Fruit fly (Drosophila melanogaster) whole organism, prepupa: ENCODE measurements around the gene CG42507.

Experiments used
- CG10631 ChIP-seq: fragments of 200-800 bp; sonication (Bioruptor generic); optimal IDR thresholded peaks from 2 replicates; lab custom pipeline; 2016; ENCODE audit warnings: missing biosample characterization, missing genetic modification characterization
- CG10669 ChIP-seq: fragments of 200-800 bp; sonication (Bioruptor generic); optimal IDR thresholded peaks from 3 replicates; lab custom pipeline; 2018; ENCODE audit warnings: missing biosample characterization, mild to moderate bottlenecking, missing genetic modification characterization, moderate library complexity
- CG11294 ChIP-seq: fragments of 200-800 bp; sonication (Bioruptor generic); IDR thresholded peaks from 2 replicates; pipeline ENCODE4 v1.3.6; 2022; ENCODE audit warnings: missing biosample characterization, missing genetic modification characterization
- CG11762 ChIP-seq: fragments of 200-800 bp; sonication (Bioruptor generic); optimal IDR thresholded peaks from 3 replicates; lab custom pipeline; 2016; ENCODE audit warnings: missing biosample characterization, missing genetic modification characterization; ENCODE audit not compliant: insufficient read depth
- CG11902 ChIP-seq: fragments of 200-800 bp; sonication (Bioruptor generic); optimal IDR thresholded peaks from 3 replicates; lab custom pipeline; 2016; ENCODE audit warnings: missing biosample characterization, missing genetic modification characterization
- CG15336 ChIP-seq: fragments of 200-800 bp; sonication (Bioruptor generic); IDR thresholded peaks from 2 replicates; pipeline ENCODE4 v1.3.6; 2022; ENCODE audit warnings: missing biosample characterization, missing genetic modification characterization
- CG1621 ChIP-seq: fragments of 200-800 bp; sonication (Bioruptor generic); optimal IDR thresholded peaks from 3 replicates; lab custom pipeline; 2018; ENCODE audit warnings: missing biosample characterization, mild to moderate bottlenecking, missing genetic modification characterization
- CG16779 ChIP-seq: fragments of 200-800 bp; sonication (Bioruptor generic); optimal IDR thresholded peaks from 3 replicates; lab custom pipeline; 2017; ENCODE audit warnings: missing biosample characterization, mild to moderate bottlenecking, missing genetic modification characterization
- CG3032 ChIP-seq: fragments of 200-800 bp; optimal IDR thresholded peaks from 2 replicates; lab custom pipeline; 2019; ENCODE audit warnings: missing biosample characterization, mild to moderate bottlenecking, missing genetic modification characterization, moderate library complexity
- CG31627 ChIP-seq: fragments of 200-800 bp; sonication (Bioruptor generic); optimal IDR thresholded peaks from 3 replicates; lab custom pipeline; 2016; ENCODE audit warnings: missing biosample characterization, missing genetic modification characterization
- CG32006 ChIP-seq: fragments of 200-800 bp; sonication (Bioruptor generic); optimal IDR thresholded peaks from 3 replicates; lab custom pipeline; 2017; ENCODE audit warnings: missing biosample characterization, mild to moderate bottlenecking, missing genetic modification characterization
- CG34406 ChIP-seq: fragments of 200-800 bp; sonication (Bioruptor generic); optimal IDR thresholded peaks from 3 replicates; lab custom pipeline; 2016; ENCODE audit warnings: missing biosample characterization, missing genetic modification characterization
- CG3919 ChIP-seq: fragments of 200-800 bp; sonication (Bioruptor generic); optimal IDR thresholded peaks from 3 replicates; lab custom pipeline; 2016; ENCODE audit warnings: missing biosample characterization, missing genetic modification characterization
- CG4318 ChIP-seq: fragments of 200-800 bp; sonication (Bioruptor generic); optimal IDR thresholded peaks from 3 replicates; lab custom pipeline; 2017; ENCODE audit warnings: missing biosample characterization, mild to moderate bottlenecking, missing genetic modification characterization
- CG6276 ChIP-seq: fragments of 200-800 bp; sonication (Bioruptor generic); optimal IDR thresholded peaks from 2 replicates; lab custom pipeline; 2017; ENCODE audit warnings: missing biosample characterization, mild to moderate bottlenecking, missing genetic modification characterization
- CG6808 ChIP-seq: fragments of 200-800 bp; sonication (Bioruptor generic); optimal IDR thresholded peaks from 3 replicates; lab custom pipeline; 2017; ENCODE audit warnings: missing biosample characterization, missing genetic modification characterization, mild to moderate bottlenecking, moderate library complexity, missing genetic modification reagents
- CG6854 ChIP-seq: fragments of 200-800 bp; sonication (Bioruptor generic); optimal IDR thresholded peaks from 2 replicates; lab custom pipeline; 2017; ENCODE audit warnings: missing biosample characterization, mild to moderate bottlenecking, missing genetic modification characterization
- CG7368 ChIP-seq: fragments of 200-800 bp; sonication (Bioruptor generic); optimal IDR thresholded peaks from 3 replicates; lab custom pipeline; 2016; ENCODE audit warnings: missing biosample characterization, missing genetic modification characterization
- CG8119 ChIP-seq: fragments of 200-800 bp; sonication (Bioruptor generic); IDR thresholded peaks from 3 replicates; pipeline ENCODE4 v1.3.6; 2022; ENCODE audit warnings: missing biosample characterization, missing genetic modification characterization
- CG8319 ChIP-seq: fragments of 200-800 bp; sonication (Bioruptor generic); optimal IDR thresholded peaks from 3 replicates; lab custom pipeline; 2016; ENCODE audit warnings: missing biosample characterization, missing genetic modification characterization
- CG8632 ChIP-seq: fragments of 200-800 bp; sonication (Bioruptor generic); optimal IDR thresholded peaks from 3 replicates; lab custom pipeline; 2016; ENCODE audit warnings: missing biosample characterization, missing genetic modification characterization
- Eip75B ChIP-seq: fragments of 200-800 bp; sonication (Bioruptor generic); optimal IDR thresholded peaks from 3 replicates; lab custom pipeline; 2016; ENCODE audit warnings: missing biosample characterization, missing genetic modification characterization
- Eip78C ChIP-seq: fragments of 200-800 bp; sonication (Bioruptor generic); peaks from one replicate; lab custom pipeline; 2016; ENCODE audit warnings: missing biosample characterization, missing genetic modification characterization
- Eip93F ChIP-seq: fragments of 200-800 bp; sonication (Bioruptor generic); optimal IDR thresholded peaks from 2 replicates; lab custom pipeline; 2016; ENCODE audit warnings: missing biosample characterization, mild to moderate bottlenecking, missing genetic modification characterization
- Hr39 ChIP-seq: fragments of 200-800 bp; sonication (Bioruptor generic); optimal IDR thresholded peaks from 2 replicates; lab custom pipeline; 2016; ENCODE audit warnings: missing biosample characterization, missing genetic modification characterization
- Hr4 ChIP-seq: fragments of 200-800 bp; sonication (Bioruptor generic); optimal IDR thresholded peaks from 3 replicates; lab custom pipeline; 2016; ENCODE audit warnings: missing biosample characterization, missing genetic modification characterization
- Lpt ChIP-seq: fragments of 200-800 bp; sonication (Bioruptor generic); optimal IDR thresholded peaks from 3 replicates; lab custom pipeline; 2016; ENCODE audit warnings: missing biosample characterization, missing genetic modification characterization
- Met ChIP-seq: fragments of 200-800 bp; sonication (Bioruptor generic); optimal IDR thresholded peaks from 3 replicates; lab custom pipeline; 2016; ENCODE audit warnings: missing biosample characterization, missing genetic modification characterization
- Sox102F ChIP-seq: fragments of 200-800 bp; sonication (Bioruptor generic); optimal IDR thresholded peaks from 2 replicates; lab custom pipeline; 2016; ENCODE audit warnings: missing biosample characterization, mild to moderate bottlenecking, missing genetic modification characterization
- achi ChIP-seq: fragments of 200-800 bp; sonication (Bioruptor generic); optimal IDR thresholded peaks from 3 replicates; lab custom pipeline; 2016; ENCODE audit warnings: missing biosample characterization, missing genetic modification characterization
- cyc ChIP-seq: fragments of 200-800 bp; sonication (Bioruptor generic); optimal IDR thresholded peaks from 3 replicates; lab custom pipeline; 2016; ENCODE audit warnings: missing biosample characterization, missing genetic modification characterization
- dsx ChIP-seq: fragments of 200-800 bp; optimal IDR thresholded peaks from 3 replicates; lab custom pipeline; 2019; ENCODE audit warnings: missing biosample characterization, mild to moderate bottlenecking, missing genetic modification characterization, moderate library complexity; ENCODE audit not compliant: poor library complexity, severe bottlenecking
- eg ChIP-seq: fragments of 200-800 bp; sonication (Bioruptor generic); IDR thresholded peaks from 3 replicates; pipeline ENCODE4 v1.3.6; 2022; ENCODE audit warnings: missing biosample characterization, missing genetic modification characterization
- esn ChIP-seq: fragments of 200-800 bp; sonication (Bioruptor generic); optimal IDR thresholded peaks from 2 replicates; lab custom pipeline; 2016; ENCODE audit warnings: missing biosample characterization, mild to moderate bottlenecking, missing genetic modification characterization, moderate library complexity
- fd59A ChIP-seq: fragments of 200-800 bp; sonication (Bioruptor generic); optimal IDR thresholded peaks from 2 replicates; lab custom pipeline; 2017; ENCODE audit warnings: missing biosample characterization, mild to moderate bottlenecking, missing genetic modification characterization, missing genetic modification reagents
- fd85E ChIP-seq: fragments of 200-800 bp; sonication (Bioruptor generic); optimal IDR thresholded peaks from 3 replicates; lab custom pipeline; 2016; ENCODE audit warnings: missing biosample characterization, missing genetic modification characterization
- fkh ChIP-seq: fragments of 200-800 bp; sonication (Bioruptor generic); optimal IDR thresholded peaks from 3 replicates; lab custom pipeline; 2017; ENCODE audit warnings: missing biosample characterization, mild to moderate bottlenecking, missing genetic modification characterization, moderate library complexity
- lz ChIP-seq: fragments of 200-800 bp; sonication (Bioruptor generic); optimal IDR thresholded peaks from 3 replicates; lab custom pipeline; 2016; ENCODE audit warnings: missing biosample characterization, missing genetic modification characterization
- spab ChIP-seq: fragments of 200-800 bp; sonication (Bioruptor generic); optimal IDR thresholded peaks from 2 replicates; lab custom pipeline; 2017; ENCODE audit warnings: missing biosample characterization, mild to moderate bottlenecking, missing genetic modification characterization, missing genetic modification reagents
- ss ChIP-seq, 2 experiments: fragments of 200-800 bp; sonication (Bioruptor generic); optimal IDR thresholded peaks; 2 replicates in 1 of 2; 3 replicates in 1 of 2; lab custom pipeline; 2017 to 2018; ENCODE audit warnings: mild to moderate bottlenecking in 2 of 2, missing biosample characterization in 2 of 2, missing genetic modification characterization in 2 of 2, moderate library complexity in 1 of 2
- svp ChIP-seq: fragments of 200-800 bp; sonication (Bioruptor generic); peaks from one replicate; lab custom pipeline; 2016; ENCODE audit warnings: missing biosample characterization, missing genetic modification characterization
- vri ChIP-seq: fragments of 200-800 bp; sonication (Bioruptor generic); optimal IDR thresholded peaks from 3 replicates; lab custom pipeline; 2016; ENCODE audit warnings: missing biosample characterization, mild to moderate bottlenecking, missing genetic modification characterization

CG42507 gene

DNA sequence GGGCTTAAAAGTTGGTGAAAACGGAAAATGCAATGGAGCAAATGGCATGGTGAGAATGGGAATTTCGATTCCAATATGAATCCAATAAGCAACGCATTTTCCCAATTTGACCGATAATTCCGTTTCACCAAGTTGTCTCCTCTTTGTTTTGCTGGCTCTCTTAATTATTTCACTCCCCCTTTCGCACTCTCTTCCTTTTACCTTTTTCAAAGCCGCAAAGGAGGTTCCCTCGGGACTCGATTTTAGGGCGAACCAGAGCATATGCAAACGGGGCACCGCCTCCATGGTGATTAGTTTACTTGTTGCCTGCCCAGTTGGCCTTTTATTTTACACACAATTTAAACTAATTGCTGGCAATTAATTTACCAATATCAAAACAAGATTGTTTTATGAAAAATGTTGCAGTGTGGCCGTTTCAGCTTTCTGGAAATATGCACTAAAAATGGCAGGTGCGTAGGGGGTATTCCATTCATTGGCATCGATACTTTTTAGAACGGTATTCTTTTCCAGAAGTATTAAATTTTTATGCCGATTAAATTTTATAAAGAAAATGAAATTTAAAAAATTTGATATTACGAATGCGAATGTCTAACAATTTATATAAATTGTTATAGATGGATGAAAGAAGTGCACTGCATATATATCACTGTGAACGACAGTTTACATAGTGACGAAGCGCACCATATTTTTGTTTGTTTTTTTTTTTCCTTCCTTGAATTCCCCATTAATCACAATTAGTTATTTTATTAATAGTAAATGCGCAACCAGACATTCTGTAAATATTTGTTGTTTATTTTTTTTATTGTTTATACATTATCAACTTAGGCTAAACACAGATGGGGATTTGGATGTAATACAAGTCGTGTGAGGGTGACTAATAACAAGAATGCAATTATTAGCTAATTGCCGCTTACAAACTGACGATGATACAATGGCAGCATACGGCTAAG is 18.2 kb upstream of the CG42507 start, which contains the start of gene mop:
TSS of gene mop (minus strand) at position 419 of the 950 bp plus-strand sequence.
- TF ChIP-seq CG3032 (peak; percentile 19), Eip78C (GFP tag; lab: Kevin White, UChicago) (peak; percentile 88), CG11762 (GFP tag; lab: Kevin White, UChicago) (no peak), spab (GFP tag; lab: Kevin White, UChicago) (no peak), CG11902 (GFP tag; lab: Kevin White, UChicago) (no peak), Hr4 (no peak), CG6854 (GFP tag; lab: Kevin White, UChicago) (peak; percentile 32), CG7368 (no peak), fd85E (GFP tag; lab: Kevin White, UChicago) (no peak), CG8119 (GFP tag; lab: Robert Waterston, UW) (peak; percentile 18; the same call in 1 of the 3 replicates), CG1621 (tag; lab: Kevin White, UChicago) (no peak), fkh (GFP tag; lab: Kevin White, UChicago) (no peak), CG10631 (GFP tag; lab: Kevin White, UChicago) (no peak), CG3919 (GFP tag; lab: Kevin White, UChicago) (no peak), Met (GFP tag; lab: Kevin White, UChicago) (no peak), Hr39 (GFP tag; lab: Kevin White, UChicago) (no peak), Eip75B (no peak), CG11294 (GFP tag; lab: Robert Waterston, UW) (no peak), CG8632 (GFP tag; lab: Kevin White, UChicago) (no peak), CG31627 (GFP tag; lab: Kevin White, UChicago) (peak; percentile 19), achi (GFP tag; lab: Kevin White, UChicago) (no peak), CG32006 (GFP tag; lab: Kevin White, UChicago) (no peak), CG16779 (no peak), dsx (GFP tag; lab: Kevin White, UChicago) (no peak), svp (peak; percentile 76), eg (no peak; the same call in 1 of the 3 replicates), CG10669 (GFP tag; lab: Kevin White, UChicago) (no peak), lz (GFP tag; lab: Kevin White, UChicago) (peak; percentile 47), Sox102F (no peak), CG34406 (GFP tag; lab: Kevin White, UChicago) (no peak), CG15336 (GFP tag; lab: Robert Waterston, UW) (0 out of 2 replicates have a peak, but pooled peaks have one; percentile 23), esn (GFP tag; lab: Kevin White, UChicago) (peak; percentile 51), CG4318 (GFP tag; lab: Kevin White, UChicago) (no peak)

DNA sequence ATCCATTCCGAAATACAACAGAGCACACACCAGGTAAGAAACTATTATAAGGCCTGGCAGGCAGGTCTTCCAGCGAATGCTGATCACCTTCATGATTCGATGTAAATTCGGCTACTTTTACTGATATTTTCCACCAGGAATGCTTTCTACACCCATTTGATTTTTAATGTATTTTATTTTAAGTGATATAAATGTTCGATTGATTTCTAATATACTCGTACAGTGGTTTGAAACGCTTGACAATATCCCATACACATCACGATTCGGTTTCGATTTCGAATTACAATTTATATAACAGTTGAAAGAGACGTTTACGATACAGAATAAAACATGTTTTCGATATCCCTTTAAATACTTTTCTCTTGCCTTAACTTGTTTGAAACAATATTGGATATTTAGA is 11.4 kb upstream of the CG42507 start, which contains the start of gene Mgat4b:
TSS of gene Mgat4b (minus strand) at position 101 of the 400 bp plus-strand sequence.
- TF ChIP-seq vri (no peak), CG7368 (no peak), Eip93F (GFP tag; lab: Kevin White, UChicago) (no peak), CG3919 (GFP tag; lab: Kevin White, UChicago) (no peak), Eip75B (no peak), CG8319 (GFP tag; lab: Kevin White, UChicago) (no peak), fd59A (GFP tag; lab: Kevin White, UChicago) (no peak), CG16779 (no peak), Lpt (GFP tag; lab: Kevin White, UChicago) (no peak), cyc (GFP tag; lab: Kevin White, UChicago) (no peak), esn (GFP tag; lab: Kevin White, UChicago) (no peak), CG3032 (no peak), CG8119 (GFP tag; lab: Robert Waterston, UW) (no peak), CG6808 (GFP tag; lab: Kevin White, UChicago) (no peak), CG8632 (GFP tag; lab: Kevin White, UChicago) (no peak), ss (GFP tag; optimal IDR thresholded peaks at IDR 0.05; lab: Kevin White, UChicago) (no peak), CG6276 (no peak)
- TF ChIP-seq, all 60 proteins: peak for 0
